Worm (Caenorhabditis elegans): ENCODE results near the gene Y25C1A.2.

- TF ChIP-seq eyg-1 (tag; optimal IDR thresholded peaks at IDR 0.05) (no peak), fkh-10 (GFP tag; optimal IDR thresholded peaks at IDR 0.05) (no peak), F13H6.1 (tag; optimal IDR thresholded peaks at IDR 0.05) (no peak), nhr-11 (tag; optimal IDR thresholded peaks at IDR 0.05) (no peak), nhr-232 (tag; optimal IDR thresholded peaks at IDR 0.05) (no peak), ztf-16 (tag; optimal IDR thresholded peaks at IDR 0.05) (no peak), elt-4 (tag; optimal IDR thresholded peaks at IDR 0.05) (no peak), unc-55 (GFP tag; optimal IDR thresholded peaks at IDR 0.05) (no peak), unc-42 (tag; optimal IDR thresholded peaks at IDR 0.05) (no peak), ama-1 (optimal IDR thresholded peaks at IDR 0.05) (no peak)
Observed at ce11 chrII:3066401-3066800, 46.0 kb upstream of the Y25C1A.2 start.
